Fruit fly (Drosophila melanogaster) whole organism, embryonic: ENCODE data around the gene CG13896.

Experiments used
- Ada2b ChIP-seq: fragments of 200-800 bp; sonication (Bioruptor generic); IDR thresholded peaks from 2 replicates; pipeline ENCODE4 v1.3.6; 2022; ENCODE audit warnings: missing biosample characterization, missing genetic modification characterization
- Antp ChIP-seq: fragments of 200-800 bp; sonication (Bioruptor generic); optimal IDR thresholded peaks from 3 replicates; lab custom pipeline; 2016; ENCODE audit warnings: missing biosample characterization, missing genetic modification characterization
- CG12071 ChIP-seq: fragments of 200-800 bp; sonication (Bioruptor generic); optimal IDR thresholded peaks from 3 replicates; lab custom pipeline; 2018; ENCODE audit warnings: missing biosample characterization, mild to moderate bottlenecking, missing genetic modification characterization
- CG12769 ChIP-seq: fragments of 200-800 bp; sonication (Bioruptor generic); optimal IDR thresholded peaks from 2 replicates; lab custom pipeline; 2019; ENCODE audit warnings: missing biosample characterization, mild to moderate bottlenecking, missing genetic modification characterization, moderate library complexity
- CG16779 ChIP-seq: fragments of 200-800 bp; sonication (Bioruptor generic); IDR thresholded peaks from 2 replicates; pipeline ENCODE4 v1.3.6; 2022; ENCODE audit warnings: missing biosample characterization, missing genetic modification characterization
- CG16863 ChIP-seq: fragments of 200-800 bp; sonication (Bioruptor generic); optimal IDR thresholded peaks from 3 replicates; lab custom pipeline; 2016; ENCODE audit warnings: missing biosample characterization, missing genetic modification characterization
- CG18262 ChIP-seq: fragments of 200-800 bp; optimal IDR thresholded peaks from 3 replicates; lab custom pipeline; 2019; ENCODE audit warnings: missing biosample characterization, mild to moderate bottlenecking, missing genetic modification characterization, moderate library complexity
- CG1832 ChIP-seq: fragments of 200-800 bp; sonication (Bioruptor generic); optimal IDR thresholded peaks from 2 replicates; lab custom pipeline; 2017; ENCODE audit warnings: missing biosample characterization, mild to moderate bottlenecking, missing genetic modification characterization, inconsistent platforms
- CG2199 ChIP-seq: fragments of 200-800 bp; sonication (Bioruptor generic); IDR thresholded peaks from 3 replicates; pipeline ENCODE4 v1.3.6; 2022; ENCODE audit warnings: missing biosample characterization, missing genetic modification characterization
- CG2202 ChIP-seq: fragments of 200-800 bp; sonication (Bioruptor generic); optimal IDR thresholded peaks from 2 replicates; lab custom pipeline; 2018; ENCODE audit warnings: missing biosample characterization, mild to moderate bottlenecking, missing genetic modification characterization
- CG31441 ChIP-seq: fragments of 200-800 bp; sonication (Bioruptor generic); IDR thresholded peaks from 2 replicates; pipeline ENCODE4 v1.3.6; 2022; ENCODE audit warnings: missing biosample characterization, missing genetic modification characterization
- CG3838 ChIP-seq: fragments of 200-800 bp; sonication (Bioruptor generic); optimal IDR thresholded peaks from 3 replicates; lab custom pipeline; 2016; ENCODE audit warnings: missing biosample characterization, missing genetic modification characterization
- CG4424 ChIP-seq: fragments of 200-800 bp; sonication (Bioruptor generic); optimal IDR thresholded peaks from 3 replicates; lab custom pipeline; 2016; ENCODE audit warnings: missing biosample characterization, missing genetic modification characterization
- CG4730 ChIP-seq: fragments of 200-800 bp; sonication (Bioruptor generic); IDR thresholded peaks from 2 replicates; pipeline ENCODE4 v1.3.6; 2022; ENCODE audit warnings: missing biosample characterization, missing genetic modification characterization
- CG6683 ChIP-seq: fragments of 200-800 bp; sonication (Bioruptor generic); optimal IDR thresholded peaks from 2 replicates; lab custom pipeline; 2017; ENCODE audit warnings: missing biosample characterization, mild to moderate bottlenecking, missing genetic modification characterization, missing genetic modification reagents
- CG6689 ChIP-seq: fragments of 200-800 bp; sonication (Bioruptor generic); IDR thresholded peaks from 2 replicates; pipeline ENCODE4 v1.3.6; 2022; ENCODE audit warnings: missing biosample characterization, missing genetic modification characterization
- CG8359 ChIP-seq: fragments of 200-800 bp; sonication (Bioruptor generic); optimal IDR thresholded peaks from 2 replicates; lab custom pipeline; 2017; ENCODE audit warnings: missing biosample characterization, mild to moderate bottlenecking, missing genetic modification characterization, borderline replicate concordance
- CG8478 ChIP-seq: fragments of >200 bp; optimal IDR thresholded peaks from 2 replicates; lab custom pipeline; 2018
- CG9727 ChIP-seq: fragments of 200-800 bp; sonication (Bioruptor generic); optimal IDR thresholded peaks from 3 replicates; lab custom pipeline; 2017; ENCODE audit warnings: missing biosample characterization, mild to moderate bottlenecking, missing genetic modification characterization
- Dll ChIP-seq: fragments of 200-800 bp; sonication (Bioruptor generic); IDR thresholded peaks from 4 replicates; pipeline ENCODE4 v1.3.6; 2022; ENCODE audit warnings: missing biosample characterization, missing genetic modification characterization; ENCODE audit not compliant: partially characterized antibody
- Doc3 ChIP-seq: fragments of 200-800 bp; sonication (Bioruptor generic); IDR thresholded peaks from 3 replicates; pipeline ENCODE4 v1.3.6; 2022; ENCODE audit warnings: missing biosample characterization, missing genetic modification characterization; ENCODE audit not compliant: partially characterized antibody
- Ets65A ChIP-seq: fragments of 200-800 bp; sonication (Bioruptor generic); peaks from one replicate; lab custom pipeline; 2016; ENCODE audit warnings: missing biosample characterization, missing genetic modification characterization
- Fer1 ChIP-seq: fragments of 200-800 bp; sonication (Bioruptor generic); optimal IDR thresholded peaks from 2 replicates; lab custom pipeline; 2017; ENCODE audit warnings: missing biosample characterization, mild to moderate bottlenecking, missing genetic modification characterization
- Fer2 ChIP-seq: fragments of 200-800 bp; sonication (Bioruptor generic); optimal IDR thresholded peaks from 2 replicates; lab custom pipeline; 2018; ENCODE audit warnings: missing biosample characterization, mild to moderate bottlenecking, missing genetic modification characterization, moderate library complexity
- HHEX ChIP-seq: fragments of 200-800 bp; sonication (Bioruptor generic); optimal IDR thresholded peaks from 3 replicates; lab custom pipeline; 2017; ENCODE audit warnings: missing biosample characterization, mild to moderate bottlenecking, missing genetic modification characterization, missing genetic modification reagents
- Hand ChIP-seq: fragments of 200-800 bp; sonication (Bioruptor generic); optimal IDR thresholded peaks from 2 replicates; lab custom pipeline; 2017; ENCODE audit warnings: mild to moderate bottlenecking, missing biosample characterization, missing genetic modification reagents, missing genetic modification characterization
- HmgZ ChIP-seq: fragments of 200-800 bp; sonication (Bioruptor generic); optimal IDR thresholded peaks from 2 replicates; lab custom pipeline; 2018; ENCODE audit warnings: missing biosample characterization, mild to moderate bottlenecking, missing genetic modification characterization
- Hr3 ChIP-seq: fragments of 200-800 bp; sonication (Bioruptor generic); optimal IDR thresholded peaks from 3 replicates; lab custom pipeline; 2016; ENCODE audit warnings: missing biosample characterization, missing genetic modification characterization
- Nf-YA ChIP-seq: fragments of 200-800 bp; sonication (Bioruptor generic); IDR thresholded peaks from 2 replicates; pipeline ENCODE4 v1.3.6; 2022; ENCODE audit warnings: missing biosample characterization, missing genetic modification characterization
- Rfx ChIP-seq: fragments of 200-800 bp; sonication (Bioruptor generic); IDR thresholded peaks from 2 replicates; pipeline ENCODE4 v1.3.6; 2022; ENCODE audit warnings: missing biosample characterization, missing genetic modification characterization
- Rx ChIP-seq: fragments of 200-800 bp; sonication (Bioruptor generic); IDR thresholded peaks from 2 replicates; pipeline ENCODE4 v1.3.6; 2022; ENCODE audit warnings: missing biosample characterization, missing genetic modification characterization
- Sry-β ChIP-seq: fragments of 200-800 bp; sonication (Bioruptor generic); optimal IDR thresholded peaks from 2 replicates; lab custom pipeline; 2018; ENCODE audit warnings: missing biosample characterization, mild to moderate bottlenecking, missing genetic modification characterization, moderate library complexity
- ase ChIP-seq: fragments of 200-800 bp; sonication (Bioruptor generic); IDR thresholded peaks from 3 replicates; pipeline ENCODE4 v1.3.6; 2022; ENCODE audit warnings: missing biosample characterization, missing genetic modification characterization
- chinmo ChIP-seq: fragments of 200-800 bp; sonication (Bioruptor generic); IDR thresholded peaks from 4 replicates; pipeline ENCODE4 v1.3.6; 2022; ENCODE audit warnings: missing biosample characterization, missing genetic modification characterization; ENCODE audit not compliant: partially characterized antibody
- da ChIP-seq: fragments of 200-800 bp; sonication (Bioruptor generic); optimal IDR thresholded peaks from 2 replicates; lab custom pipeline; 2016; ENCODE audit warnings: missing biosample characterization, missing genetic modification characterization
- dmrt99B ChIP-seq: fragments of 200-800 bp; sonication (Bioruptor generic); optimal IDR thresholded peaks from 2 replicates; lab custom pipeline; 2018; ENCODE audit warnings: missing biosample characterization, mild to moderate bottlenecking, missing genetic modification characterization, moderate library complexity
- ems ChIP-seq: fragments of 200-800 bp; sonication (Bioruptor generic); optimal IDR thresholded peaks from 3 replicates; lab custom pipeline; 2016; ENCODE audit warnings: missing biosample characterization, missing genetic modification characterization
- ewg ChIP-seq: fragments of 200-800 bp; sonication (Bioruptor generic); optimal IDR thresholded peaks from 3 replicates; lab custom pipeline; 2017; ENCODE audit warnings: mild to moderate bottlenecking, missing biosample characterization, missing genetic modification reagents, missing genetic modification characterization
- exex ChIP-seq: fragments of 200-800 bp; sonication (Bioruptor generic); optimal IDR thresholded peaks from 4 replicates; lab custom pipeline; 2018; ENCODE audit warnings: missing biosample characterization, mild to moderate bottlenecking, missing genetic modification characterization, moderate library complexity
- fd64A ChIP-seq: fragments of 200-800 bp; sonication (Bioruptor generic); optimal IDR thresholded peaks from 3 replicates; lab custom pipeline; 2018; ENCODE audit warnings: missing biosample characterization, mild to moderate bottlenecking, missing genetic modification characterization
- gce ChIP-seq: fragments of 200-800 bp; sonication (Bioruptor generic); IDR thresholded peaks from 3 replicates; pipeline ENCODE4 v1.3.6; 2022; ENCODE audit warnings: missing biosample characterization, missing genetic modification characterization
- kah ChIP-seq: fragments of 200-800 bp; sonication (Bioruptor generic); optimal IDR thresholded peaks from 2 replicates; lab custom pipeline; 2018; ENCODE audit warnings: missing biosample characterization, mild to moderate bottlenecking, missing genetic modification characterization
- nerfin-2 ChIP-seq: fragments of 200-800 bp; sonication (Bioruptor generic); IDR thresholded peaks from 2 replicates; pipeline ENCODE4 v1.3.6; 2022; ENCODE audit warnings: missing biosample characterization, missing genetic modification characterization; ENCODE audit not compliant: partially characterized antibody
- org-1 ChIP-seq: fragments of 200-800 bp; sonication (Bioruptor generic); optimal IDR thresholded peaks from 2 replicates; lab custom pipeline; 2017; ENCODE audit warnings: missing biosample characterization, missing genetic modification characterization
- pan ChIP-seq, 4 experiments: fragments of >200 bp in 3 of 4; fragments of 200-800 bp in 1 of 4; sonication (Bioruptor generic) in 1 of 4; optimal IDR thresholded peaks in 3 of 4; IDR thresholded peaks in 1 of 4; 2 replicates each; pipeline versions ENCODE4 v1.3.6 to Lab custom; 2017 to 2022; ENCODE audit warnings: missing biosample characterization in 2 of 4, missing genetic modification characterization in 2 of 4, mixed read lengths in 1 of 4
- peb ChIP-seq: fragments of 200-800 bp; sonication (Bioruptor generic); IDR thresholded peaks from 2 replicates; pipeline ENCODE4 v1.3.6; 2022; ENCODE audit warnings: missing biosample characterization, missing genetic modification characterization
- phol ChIP-seq: fragments of 200-800 bp; sonication (Bioruptor generic); optimal IDR thresholded peaks from 3 replicates; lab custom pipeline; 2018; ENCODE audit warnings: missing biosample characterization, mild to moderate bottlenecking, missing genetic modification characterization, moderate library complexity
- rib ChIP-seq: fragments of 200-800 bp; sonication (Bioruptor generic); IDR thresholded peaks from 2 replicates; pipeline ENCODE4 v1.3.6; 2022; ENCODE audit warnings: missing biosample characterization, missing genetic modification characterization
- seq ChIP-seq: fragments of 200-800 bp; sonication (Bioruptor generic); IDR thresholded peaks from 2 replicates; pipeline ENCODE4 v1.3.6; 2022; ENCODE audit warnings: missing biosample characterization, missing genetic modification characterization
- tio ChIP-seq: fragments of 200-800 bp; sonication (Bioruptor generic); optimal IDR thresholded peaks from 2 replicates; lab custom pipeline; 2017; ENCODE audit warnings: missing biosample characterization, missing genetic modification characterization, inconsistent platforms
- vvl ChIP-seq: fragments of 200-800 bp; sonication (Bioruptor generic); IDR thresholded peaks from 2 replicates; pipeline ENCODE4 v1.3.6; 2022; ENCODE audit warnings: missing biosample characterization, missing genetic modification characterization

The CG13896 gene

DNA sequence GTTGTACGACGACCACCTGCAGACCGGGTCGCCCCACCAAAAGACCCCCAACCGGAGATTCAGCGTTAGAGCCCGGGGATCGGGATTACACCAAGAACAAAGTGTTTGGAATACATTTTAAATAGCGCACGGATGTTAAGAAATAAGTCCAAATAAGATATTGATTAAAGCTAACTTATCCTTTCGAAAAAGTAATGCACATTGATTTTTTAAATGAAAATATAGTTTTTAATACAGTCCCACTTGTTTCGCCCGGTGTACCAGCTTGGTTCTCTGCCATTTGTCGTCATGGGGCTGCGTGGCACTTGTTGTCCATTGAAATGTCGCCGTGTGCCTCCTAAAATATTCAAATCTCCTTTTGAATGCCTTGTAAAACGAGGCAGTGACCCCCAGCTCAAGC lies 9.4 kb upstream of the CG13896 start (continued):
- no peak; the same call in 1 of the 2 replicates for TF ChIP-seq Rx (GFP tag; lab: Robert Waterston, UW)
- peak; percentile 16 for TF ChIP-seq phol
- no peak for TF ChIP-seq CG4730 (GFP tag; lab: Robert Waterston, UW)
- TF ChIP-seq CG1832: no peak
- TF ChIP-seq exex (tag; lab: Kevin White, UChicago): no peak
- TF ChIP-seq CG3838 (GFP tag; lab: Kevin White, UChicago): no peak
- no peak for TF ChIP-seq rib
- TF ChIP-seq org-1: peak; percentile 35
- no peak for TF ChIP-seq fd64A (GFP tag; lab: Kevin White, UChicago)
- no peak for TF ChIP-seq nerfin-2 (GFP tag; lab: Robert Waterston, UW)
- peak; percentile 54 for TF ChIP-seq kah (GFP tag; lab: Kevin White, UChicago)
- TF ChIP-seq dmrt99B (tag; lab: Kevin White, UChicago): peak; percentile 33
- TF ChIP-seq HmgZ (tag; lab: Kevin White, UChicago): no peak
- no peak for TF ChIP-seq da (GFP tag; lab: Kevin White, UChicago)
- TF ChIP-seq CG6689 (GFP tag; lab: Robert Waterston, UW): peak; percentile 43
- no peak for TF ChIP-seq Dll (GFP tag; lab: Robert Waterston, UW)
- TF ChIP-seq CG4424 (GFP tag; lab: Kevin White, UChicago): peak; percentile 30
- TF ChIP-seq Nf-YA (GFP tag; lab: Robert Waterston, UW): no peak
- no peak for TF ChIP-seq ewg (GFP tag; lab: Kevin White, UChicago)
- no peak for TF ChIP-seq CG8478 (lab: Kevin White, UChicago)
- peak; percentile 70 for TF ChIP-seq CG31441 (GFP tag; lab: Robert Waterston, UW)
- no peak for TF ChIP-seq peb (GFP tag; lab: Robert Waterston, UW)
- TF ChIP-seq CG12071 (GFP tag; lab: Kevin White, UChicago): no peak
- peak; percentile 59 for TF ChIP-seq CG18262 (tag; lab: Kevin White, UChicago)
- no peak for TF ChIP-seq Doc3 (GFP tag; lab: Robert Waterston, UW)
- TF ChIP-seq pan (optimal IDR thresholded peaks at IDR 0.05; lab: Kevin White, UChicago): no peak
- no peak for TF ChIP-seq pan (GFP tag; optimal IDR thresholded peaks at IDR 0.05 in 1 of 2, IDR thresholded peaks at IDR 0.05 in 1 of 2)
- no peak for TF ChIP-seq chinmo (GFP tag; lab: Robert Waterston, UW)
- 0 out of 2 replicates have a peak, but pooled peaks have one; percentile 19 for TF ChIP-seq seq
- peak; percentile 24 for TF ChIP-seq Antp (GFP tag; lab: Kevin White, UChicago)
- no peak for TF ChIP-seq HHEX (GFP tag; lab: Kevin White, UChicago)
- TF ChIP-seq ems: peak; percentile 41
- no peak for TF ChIP-seq CG12769 (tag; lab: Kevin White, UChicago)
- peak; percentile 29 for TF ChIP-seq CG9727 (GFP tag; lab: Kevin White, UChicago)
- no peak for TF ChIP-seq Sry-β (GFP tag; lab: Kevin White, UChicago)
- no peak for TF ChIP-seq Fer2 (tag; lab: Kevin White, UChicago)
- TF ChIP-seq CG16863 (GFP tag; lab: Kevin White, UChicago): peak; percentile 21
- TF ChIP-seq CG2199 (GFP tag; lab: Robert Waterston, UW): no peak
- TF ChIP-seq gce (GFP tag; lab: Robert Waterston, UW): no peak
- no peak for TF ChIP-seq Ada2b (GFP tag; lab: Robert Waterston, UW)
- no peak for TF ChIP-seq tio (GFP tag; lab: Kevin White, UChicago)
- no peak for TF ChIP-seq CG6683 (GFP tag; lab: Kevin White, UChicago)
- no peak for TF ChIP-seq CG16779
- TF ChIP-seq CG8359 (GFP tag; lab: Kevin White, UChicago): no peak
- no peak for TF ChIP-seq Hr3
- TF ChIP-seq vvl (GFP tag; lab: Robert Waterston, UW): peak; percentile 64
- no peak for TF ChIP-seq Fer1
- no peak for TF ChIP-seq Hand
- no peak for TF ChIP-seq Ets65A (GFP tag; lab: Kevin White, UChicago)
- no peak for TF ChIP-seq Rfx (GFP tag; lab: Robert Waterston, UW)
- TF ChIP-seq ase (GFP tag; lab: Robert Waterston, UW): no peak
- no peak for TF ChIP-seq CG2202 (tag; lab: Kevin White, UChicago)
